Worm (Caenorhabditis elegans) whole organism, late embryonic: ENCODE measurements around the gene B0035.21.

ENCODE experiments used
- C38D4.7 ChIP-seq: fragments of 200-800 bp; sonication (Bioruptor generic); optimal IDR thresholded peaks from 2 replicates; lab custom pipeline; 2018; ENCODE audit warnings: mild to moderate bottlenecking, missing genetic modification characterization, moderate library complexity, missing compliant biosample characterization
- F13H6.1 ChIP-seq: sonication (generic microtip); optimal IDR thresholded peaks from 2 replicates; lab custom pipeline; 2016; ENCODE audit warnings: missing genetic modification characterization, missing compliant biosample characterization
- K09A11.1 ChIP-seq: sonication (generic microtip); optimal IDR thresholded peaks from 2 replicates; lab custom pipeline; 2017; ENCODE audit warnings: antibody characterized with exemption, mild to moderate bottlenecking, missing genetic modification characterization, missing compliant biosample characterization; ENCODE audit not compliant: insufficient read depth
- ahr-1 ChIP-seq: sonication (generic microtip); optimal IDR thresholded peaks from 2 replicates; lab custom pipeline; 2016; ENCODE audit warnings: missing genetic modification characterization, missing compliant biosample characterization
- ama-1 ChIP-seq: fragments of 150-350 bp; optimal IDR thresholded peaks from 2 replicates; lab custom pipeline; 2014
- ceh-14 ChIP-seq: sonication (generic microtip); optimal IDR thresholded peaks from 2 replicates; lab custom pipeline; 2016; ENCODE audit warnings: missing genotype, missing genetic modification characterization, missing compliant biosample characterization
- ceh-18 ChIP-seq: sonication (generic microtip); optimal IDR thresholded peaks from 2 replicates; lab custom pipeline; 2016; ENCODE audit warnings: missing genetic modification characterization, missing compliant biosample characterization
- ceh-19 ChIP-seq: fragments of 200-800 bp; sonication (Bioruptor generic); optimal IDR thresholded peaks from 2 replicates; lab custom pipeline; 2018; ENCODE audit warnings: mild to moderate bottlenecking, missing genetic modification characterization, missing compliant biosample characterization
- ceh-2 ChIP-seq: sonication (generic microtip); optimal IDR thresholded peaks from 2 replicates; lab custom pipeline; 2016; ENCODE audit warnings: missing genotype, missing genetic modification characterization, missing compliant biosample characterization
- ceh-22 ChIP-seq: sonication (generic microtip); optimal IDR thresholded peaks from 2 replicates; lab custom pipeline; 2017; ENCODE audit warnings: missing biosample characterization, missing genetic modification characterization
- ceh-24 ChIP-seq: sonication (generic microtip); optimal IDR thresholded peaks from 2 replicates; lab custom pipeline; 2016; ENCODE audit warnings: mild to moderate bottlenecking, missing genetic modification characterization, missing compliant biosample characterization
- ceh-30 ChIP-seq: fragments of 150-350 bp; optimal IDR thresholded peaks from 2 replicates; lab custom pipeline; 2014; ENCODE audit warnings: missing biosample characterization, missing genetic modification characterization
- ceh-45 ChIP-seq: fragments of 200-800 bp; sonication (Bioruptor generic); IDR thresholded peaks from 2 replicates; pipeline ENCODE4 v1.3.6; 2022; ENCODE audit warnings: missing genetic modification reagents, missing genetic modification characterization, missing compliant biosample characterization
- ceh-6 ChIP-seq: fragments of 200-800 bp; sonication (Bioruptor generic); optimal IDR thresholded peaks from 2 replicates; lab custom pipeline; 2018; ENCODE audit warnings: mild to moderate bottlenecking, missing genetic modification characterization, missing compliant biosample characterization
- dmd-4 ChIP-seq: sonication (generic microtip); optimal IDR thresholded peaks from 2 replicates; lab custom pipeline; 2016; ENCODE audit warnings: borderline replicate concordance, missing genetic modification characterization, missing compliant biosample characterization
- elt-2 ChIP-seq: sonication (generic microtip); optimal IDR thresholded peaks from 2 replicates; lab custom pipeline; 2016; ENCODE audit warnings: missing genetic modification reagents, missing genetic modification characterization, missing compliant biosample characterization
- elt-4 ChIP-seq: sonication (generic microtip); optimal IDR thresholded peaks from 2 replicates; lab custom pipeline; 2016; ENCODE audit warnings: missing genetic modification characterization, missing compliant biosample characterization
- ets-4 ChIP-seq: sonication (generic microtip); optimal IDR thresholded peaks from 2 replicates; lab custom pipeline; 2016; ENCODE audit warnings: missing genetic modification characterization, missing compliant biosample characterization
- eyg-1 ChIP-seq: sonication (generic microtip); optimal IDR thresholded peaks from 2 replicates; lab custom pipeline; 2016; ENCODE audit warnings: missing genotype, missing genetic modification characterization, missing compliant biosample characterization
- fax-1 ChIP-seq: sonication (generic microtip); optimal IDR thresholded peaks from 2 replicates; lab custom pipeline; 2016; ENCODE audit warnings: missing genotype, missing genetic modification characterization, missing compliant biosample characterization
- fkh-6 ChIP-seq: sonication (generic microtip); optimal IDR thresholded peaks from 2 replicates; lab custom pipeline; 2016; ENCODE audit warnings: missing genetic modification characterization, missing compliant biosample characterization
- gmeb-2 ChIP-seq: sonication (generic microtip); optimal IDR thresholded peaks from 2 replicates; lab custom pipeline; 2016; ENCODE audit warnings: missing genetic modification characterization, inconsistent platforms, missing compliant biosample characterization
- hlh-13 ChIP-seq: fragments of 200-800 bp; sonication (Bioruptor generic); optimal IDR thresholded peaks from 2 replicates; lab custom pipeline; 2018; ENCODE audit warnings: mild to moderate bottlenecking, missing genetic modification characterization, missing compliant biosample characterization
- hlh-15 ChIP-seq: sonication (generic microtip); optimal IDR thresholded peaks from 2 replicates; lab custom pipeline; 2016; ENCODE audit warnings: missing genetic modification characterization, missing compliant biosample characterization
- hlh-30 ChIP-seq: sonication (generic microtip); optimal IDR thresholded peaks from 2 replicates; lab custom pipeline; 2017; ENCODE audit warnings: antibody characterized with exemption, missing genetic modification characterization, missing compliant biosample characterization; ENCODE audit not compliant: insufficient read depth
- hlh-8 ChIP-seq: sonication (generic microtip); optimal IDR thresholded peaks from 2 replicates; lab custom pipeline; 2016; ENCODE audit warnings: missing genotype, missing genetic modification characterization, missing compliant biosample characterization
- lim-6 ChIP-seq: sonication (generic microtip); optimal IDR thresholded peaks from 2 replicates; lab custom pipeline; 2016; ENCODE audit warnings: missing genetic modification characterization, missing compliant biosample characterization
- madf-2 ChIP-seq: sonication (generic microtip); optimal IDR thresholded peaks from 2 replicates; lab custom pipeline; 2017; ENCODE audit warnings: missing genetic modification characterization, missing compliant biosample characterization
- mec-3 ChIP-seq: sonication (generic microtip); optimal IDR thresholded peaks from 2 replicates; lab custom pipeline; 2016; ENCODE audit warnings: borderline replicate concordance, missing genetic modification characterization, missing compliant biosample characterization
- nfya-1 ChIP-seq: sonication (generic microtip); optimal IDR thresholded peaks from 2 replicates; lab custom pipeline; 2017; ENCODE audit warnings: missing genetic modification characterization, mild to moderate bottlenecking, missing compliant biosample characterization, antibody characterized with exemption, moderate library complexity
- nhr-232 ChIP-seq: sonication (generic microtip); optimal IDR thresholded peaks from 2 replicates; lab custom pipeline; 2016; ENCODE audit warnings: missing genetic modification characterization, missing compliant biosample characterization
- npax-4 ChIP-seq: sonication (generic microtip); optimal IDR thresholded peaks from 2 replicates; lab custom pipeline; 2016; ENCODE audit warnings: missing genetic modification characterization, missing compliant biosample characterization
- odd-2 ChIP-seq: sonication (generic microtip); optimal IDR thresholded peaks from 2 replicates; lab custom pipeline; 2017; ENCODE audit warnings: antibody characterized with exemption, mild to moderate bottlenecking, missing genetic modification characterization, missing compliant biosample characterization
- pag-3 ChIP-seq: sonication (generic microtip); optimal IDR thresholded peaks from 2 replicates; lab custom pipeline; 2016; ENCODE audit warnings: missing compliant biosample characterization, missing genetic modification characterization, borderline replicate concordance
- pat-9 ChIP-seq: fragments of 200-800 bp; sonication (Bioruptor generic); optimal IDR thresholded peaks from 2 replicates; lab custom pipeline; 2018; ENCODE audit warnings: mild to moderate bottlenecking, missing genetic modification characterization, moderate library complexity, missing compliant biosample characterization
- pax-1 ChIP-seq: fragments of 150-350 bp; optimal IDR thresholded peaks from 2 replicates; lab custom pipeline; 2014; ENCODE audit warnings: missing biosample characterization, missing genetic modification characterization
- pha-2 ChIP-seq: sonication (generic microtip); optimal IDR thresholded peaks from 2 replicates; lab custom pipeline; 2017; ENCODE audit warnings: mild to moderate bottlenecking, missing genetic modification characterization, missing compliant biosample characterization
- pha-4 ChIP-seq: fragments of 150-350 bp; optimal IDR thresholded peaks from 2 replicates; lab custom pipeline; 2018; ENCODE audit warnings: missing biosample characterization, missing genetic modification reagents, missing genetic modification characterization
- pros-1 ChIP-seq: fragments of 150-350 bp; optimal IDR thresholded peaks from 2 replicates; lab custom pipeline; 2014; ENCODE audit warnings: missing biosample characterization, missing genetic modification reagents, missing genetic modification characterization
- rnt-1 ChIP-seq: sonication (generic microtip); optimal IDR thresholded peaks from 2 replicates; lab custom pipeline; 2016; ENCODE audit warnings: missing genetic modification characterization, missing compliant biosample characterization
- sox-2 ChIP-seq: fragments of 200-800 bp; sonication (Bioruptor generic); IDR thresholded peaks from 2 replicates; pipeline ENCODE4 v1.3.6; 2022; ENCODE audit warnings: missing genetic modification reagents, missing genetic modification characterization, missing compliant biosample characterization
- syd-9 ChIP-seq: sonication (generic microtip); optimal IDR thresholded peaks from 2 replicates; lab custom pipeline; 2016; ENCODE audit warnings: mild to moderate bottlenecking, missing genetic modification characterization, moderate library complexity, missing compliant biosample characterization
- tbx-7 ChIP-seq: sonication (generic microtip); optimal IDR thresholded peaks from 2 replicates; lab custom pipeline; 2016; ENCODE audit warnings: missing genotype, missing genetic modification characterization, missing compliant biosample characterization
- unc-3 ChIP-seq, 2 experiments: fragments of 200-800 bp in 1 of 2; sonication (Bioruptor generic) in 1 of 2; sonication (generic microtip) in 1 of 2; conservative IDR thresholded peaks in 1 of 2; optimal IDR thresholded peaks in 1 of 2; 2 replicates each; pipeline versions ENCODE4 v1.3.6 to Lab custom; 2016 to 2022; ENCODE audit warnings: missing compliant biosample characterization in 2 of 2, missing genetic modification characterization in 2 of 2, missing genetic modification reagents in 1 of 2
- unc-55 ChIP-seq: sonication (generic microtip); optimal IDR thresholded peaks from 2 replicates; lab custom pipeline; 2017; ENCODE audit warnings: missing biosample characterization, missing genetic modification reagents, missing genetic modification characterization
- unc-86 ChIP-seq: sonication (generic microtip); optimal IDR thresholded peaks from 2 replicates; lab custom pipeline; 2016; ENCODE audit warnings: missing genetic modification characterization, missing compliant biosample characterization
- ztf-16 ChIP-seq: sonication (generic microtip); optimal IDR thresholded peaks from 2 replicates; lab custom pipeline; 2017; ENCODE audit warnings: missing genetic modification characterization, missing compliant biosample characterization

The B0035.21 gene

ce11 chrIV:11306548-11306947 lies 20.5 kb upstream of the B0035.21 start, which contains the start of gene B0035.13:
Gene B0035.13, minus strand, starts transcription at chrIV:11306720.
- TF ChIP-seq ztf-16 (tag; lab: Kevin White, UChicago) (no peak), rnt-1 (no peak), ceh-6 (no peak), npax-4 (tag; lab: Kevin White, UChicago) (no peak), F13H6.1 (tag; lab: Kevin White, UChicago) (no peak), madf-2 (tag; lab: Kevin White, UChicago) (no peak), pros-1 (tag; lab: Kevin White, UChicago) (no peak)

ce11 chrIV:11307770-11308169 lies 19.3 kb upstream of the B0035.21 start:
- TF ChIP-seq ceh-14 (no peak), hlh-13 (GFP tag; lab: Kevin White, UChicago) (no peak), F13H6.1 (tag; lab: Kevin White, UChicago) (no peak), sox-2 (GFP tag; lab: Robert Waterston, UW) (no peak), pat-9 (tag; lab: Kevin White, UChicago) (no peak), unc-86 (tag; lab: Kevin White, UChicago) (no peak), pros-1 (tag; lab: Kevin White, UChicago) (no peak), odd-2 (tag; lab: Kevin White, UChicago) (no peak), fax-1 (no peak), mec-3 (no peak), ceh-2 (no peak), hlh-15 (no peak), unc-3 (GFP tag; conservative IDR thresholded peaks at IDR 0.05; lab: Robert Waterston, UW) (no peak), unc-3 (tag; optimal IDR thresholded peaks at IDR 0.05; lab: Kevin White, UChicago) (no peak)

- TF ChIP-seq hlh-15 (peak; percentile 12), hlh-13 (GFP tag; lab: Kevin White, UChicago) (no peak), eyg-1 (peak; percentile 32), odd-2 (tag; lab: Kevin White, UChicago) (peak; percentile 13), ceh-30 (tag; lab: Kevin White, UChicago) (no peak), hlh-30 (tag; lab: Kevin White, UChicago) (no peak), ama-1 (lab: Kevin White, UChicago) (no peak), F13H6.1 (tag; lab: Kevin White, UChicago) (peak; percentile 45), K09A11.1 (tag; lab: Kevin White, UChicago) (peak; percentile 54), lim-6 (tag; lab: Kevin White, UChicago) (peak; percentile 55), ceh-19 (GFP tag; lab: Kevin White, UChicago) (peak; percentile 52), C38D4.7 (GFP tag; lab: Kevin White, UChicago) (peak; percentile 28), pag-3 (tag; lab: Kevin White, UChicago) (no peak), mec-3 (no peak), elt-4 (tag; lab: Kevin White, UChicago) (no peak), tbx-7 (tag; lab: Kevin White, UChicago) (peak; percentile 4), dmd-4 (tag; lab: Kevin White, UChicago) (peak; percentile 45), ets-4 (tag; lab: Kevin White, UChicago) (peak; percentile 16), pax-1 (tag; lab: Kevin White, UChicago) (no peak), rnt-1 (no peak), gmeb-2 (tag; lab: Kevin White, UChicago) (peak; percentile 19), fkh-6 (tag; lab: Kevin White, UChicago) (peak; percentile 63), ahr-1 (peak; percentile 8), syd-9 (tag; lab: Kevin White, UChicago) (peak; percentile 31), ceh-45 (GFP tag; lab: Robert Waterston, UW) (no peak), ceh-24 (tag; lab: Kevin White, UChicago) (no peak), ceh-22 (no peak), unc-55 (GFP tag; lab: Kevin White, UChicago) (no peak), hlh-8 (tag; lab: Kevin White, UChicago) (no peak), pha-2 (peak; percentile 2), ceh-18 (tag; lab: Kevin White, UChicago) (peak; percentile 27), unc-86 (tag; lab: Kevin White, UChicago) (no peak), nhr-232 (tag; lab: Kevin White, UChicago) (peak; percentile 45), ztf-16 (tag; lab: Kevin White, UChicago) (no peak), elt-2 (tag; lab: Kevin White, UChicago) (peak; percentile 78), nfya-1 (peak; percentile 67), fax-1 (peak; percentile 54), pha-4 (tag; lab: Kevin White, UChicago) (no peak), ceh-14 (peak; percentile 90), npax-4 (tag; lab: Kevin White, UChicago) (no peak)
Observed at ce11 chrIV:11310624-11311023, 16.4 kb upstream of the B0035.21 start, which contains the start of gene znf-207. Gene znf-207, plus strand, starts transcription at chrIV:11310972.
